Fruit fly (Drosophila melanogaster): ENCODE measurements around the gene RPA2.
A peak's percentile ranks its signal among the peaks of the same experiment; 100 is the strongest.

Gene RPA2

DNA sequence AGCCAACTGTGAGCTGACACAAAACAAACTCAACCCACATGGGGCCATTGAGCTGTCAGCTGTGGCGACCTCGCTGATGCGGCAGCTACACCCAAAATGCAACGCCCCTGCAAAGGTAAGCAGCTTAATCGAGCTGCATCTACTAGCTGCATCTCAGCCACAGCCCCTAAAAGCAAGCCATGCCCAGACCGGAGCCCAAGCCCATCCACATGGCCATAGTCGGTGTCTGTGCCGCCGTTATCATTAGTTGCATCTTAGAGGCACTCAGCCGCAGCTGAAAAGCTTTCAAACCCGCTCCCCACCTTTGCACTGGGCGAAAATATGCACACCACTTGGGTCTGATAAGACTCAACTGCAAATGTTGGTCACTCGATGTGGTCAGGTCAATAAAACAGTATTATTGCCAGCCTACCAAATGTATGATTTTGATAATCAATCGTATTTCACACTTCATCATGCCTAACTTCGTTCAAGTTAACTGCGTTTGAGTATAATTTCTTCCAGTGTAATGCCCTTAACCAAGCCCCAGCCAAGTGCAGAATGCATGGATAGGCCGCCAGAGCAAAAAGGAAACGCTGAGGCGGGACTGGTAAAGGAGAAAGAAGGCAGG is 48.2 kb upstream of the RPA2 start (continued):
- TF ChIP-seq unc-4 (GFP tag; IDR thresholded peaks at IDR 0.05; ENCODE audit: partially characterized antibody) (no peak), bab2 (GFP tag; optimal IDR thresholded peaks at IDR 0.05) (no peak), CG11696 (GFP tag; IDR thresholded peaks at IDR 0.05) (no peak), Abd-B (GFP tag; optimal IDR thresholded peaks at IDR 0.05) (no peak), trh (GFP tag; optimal IDR thresholded peaks at IDR 0.05) (no peak), CG11093 (GFP tag; IDR thresholded peaks at IDR 0.05) (no peak; the same call in 2 of the 3 replicates), Mes4 (GFP tag; optimal IDR thresholded peaks at IDR 0.05) (peak; percentile 37), Drgx (GFP tag; IDR thresholded peaks at IDR 0.05) (peak; percentile 62; the same call in 1 of the 2 replicates), cwo (GFP tag; optimal IDR thresholded peaks at IDR 0.05) (no peak), CG7745 (tag; optimal IDR thresholded peaks at IDR 0.05) (no peak), hkb (optimal IDR thresholded peaks at IDR 0.05) (no peak), hkb (GFP tag; IDR thresholded peaks at IDR 0.05) (0 out of 2 replicates have a peak, but pooled peaks have one; percentile 27), CG14441 (GFP tag; IDR thresholded peaks at IDR 0.05) (peak; percentile 23; the same call in 1 of the 2 replicates), CG13624 (GFP tag; optimal IDR thresholded peaks at IDR 0.05) (no peak), Atf-2 (GFP tag; optimal IDR thresholded peaks at IDR 0.05) (peak; percentile 44), PHDP (tag; optimal IDR thresholded peaks at IDR 0.05) (peak; percentile 60), tna (GFP tag; IDR thresholded peaks at IDR 0.05; ENCODE audit: partially characterized antibody) (no peak), CG1024 (GFP tag; IDR thresholded peaks at IDR 0.05) (0 out of 2 replicates have a peak, but pooled peaks have one; percentile 33), trem (tag; optimal IDR thresholded peaks at IDR 0.05) (peak; percentile 49), Six4 (GFP tag; optimal IDR thresholded peaks at IDR 0.05) (peak; percentile 34), CG12155 (GFP tag; optimal IDR thresholded peaks at IDR 0.05) (peak; percentile 6), CG8478 (optimal IDR thresholded peaks at IDR 0.05) (no peak), gsb (GFP tag; IDR thresholded peaks at IDR 0.05) (no peak), gcm (GFP tag; optimal IDR thresholded peaks at IDR 0.05) (peak; percentile 52), CG14965 (GFP tag; optimal IDR thresholded peaks at IDR 0.05; ENCODE audit: borderline replicate concordance) (peak; percentile 33), stc (GFP tag; IDR thresholded peaks at IDR 0.05) (no peak), phol (tag; optimal IDR thresholded peaks at IDR 0.05) (peak; percentile 76), ac (GFP tag; optimal IDR thresholded peaks at IDR 0.05) (no peak), CG12391 (tag; optimal IDR thresholded peaks at IDR 0.05) (peak; percentile 56), CG10979 (tag; optimal IDR thresholded peaks at IDR 0.05) (peak; percentile 81), CG10274 (GFP tag; optimal IDR thresholded peaks at IDR 0.05) (no peak), CG12942 (GFP tag; optimal IDR thresholded peaks at IDR 0.05) (peak; percentile 42), pzg (GFP tag; optimal IDR thresholded peaks at IDR 0.05) (no peak), Kr (GFP tag; optimal IDR thresholded peaks at IDR 0.05) (no peak), BEAF-32 (GFP tag; optimal IDR thresholded peaks at IDR 0.05) (no peak), CG11695 (GFP tag; IDR thresholded peaks at IDR 0.05) (no peak), ttk (GFP tag; IDR thresholded peaks at IDR 0.05) (0 out of 2 replicates have a peak, but pooled peaks have one; percentile 34), CG9797 (GFP tag; optimal IDR thresholded peaks at IDR 0.05) (no peak), CG7556 (GFP tag; optimal IDR thresholded peaks at IDR 0.05) (peak; percentile 5), CG17359 (tag; optimal IDR thresholded peaks at IDR 0.05) (peak; percentile 69), Ada2b (GFP tag; IDR thresholded peaks at IDR 0.05) (0 out of 2 replicates have a peak, but pooled peaks have one; percentile 17), HHEX (GFP tag; optimal IDR thresholded peaks at IDR 0.05) (peak; percentile 26), CG30431 (GFP tag; optimal IDR thresholded peaks at IDR 0.05) (peak; percentile 45), CG10654 (GFP tag; optimal IDR thresholded peaks at IDR 0.05) (peak; percentile 29), CG7271 (tag; optimal IDR thresholded peaks at IDR 0.05) (no peak), Nf-YB (GFP tag; optimal IDR thresholded peaks at IDR 0.05) (no peak), CoRest (tag; optimal IDR thresholded peaks at IDR 0.05) (peak; percentile 55), knrl (GFP tag; IDR thresholded peaks at IDR 0.05; ENCODE audit: partially characterized antibody) (no peak), lilli (GFP tag; optimal IDR thresholded peaks at IDR 0.05) (peak; percentile 30), chif (GFP tag; optimal IDR thresholded peaks at IDR 0.05) (peak; percentile 51 to 72)
